Fruit fly (Drosophila melanogaster): Measurements from ENCODE around the gene CG5823.

DNA sequence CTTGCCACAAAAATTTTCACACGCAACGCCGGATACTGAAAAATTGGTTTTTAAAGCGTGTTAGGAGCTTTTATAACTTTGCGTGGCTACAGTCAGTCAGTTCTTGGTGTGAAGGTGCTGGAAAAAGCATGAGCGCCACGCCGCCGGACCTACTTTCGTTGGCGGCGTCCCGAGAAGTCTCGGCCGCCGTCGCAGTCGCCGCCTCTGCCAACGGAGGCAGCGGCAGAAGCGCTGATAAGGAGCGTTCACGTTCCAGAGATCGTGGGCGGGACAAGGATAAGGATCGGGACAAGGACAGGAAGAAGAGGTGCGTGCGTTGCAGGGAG lies 6.1 kb upstream of the CG5823 start:
- no peak for TF ChIP-seq psq (optimal IDR thresholded peaks at IDR 0.05)
- TF ChIP-seq Myc (optimal IDR thresholded peaks at IDR 0.05) = no peak
- no peak for TF ChIP-seq insv (optimal IDR thresholded peaks at IDR 0.05)
